Fruit fly (Drosophila melanogaster): ENCODE measurements around the gene Send2.

The Send2 gene

DNA sequence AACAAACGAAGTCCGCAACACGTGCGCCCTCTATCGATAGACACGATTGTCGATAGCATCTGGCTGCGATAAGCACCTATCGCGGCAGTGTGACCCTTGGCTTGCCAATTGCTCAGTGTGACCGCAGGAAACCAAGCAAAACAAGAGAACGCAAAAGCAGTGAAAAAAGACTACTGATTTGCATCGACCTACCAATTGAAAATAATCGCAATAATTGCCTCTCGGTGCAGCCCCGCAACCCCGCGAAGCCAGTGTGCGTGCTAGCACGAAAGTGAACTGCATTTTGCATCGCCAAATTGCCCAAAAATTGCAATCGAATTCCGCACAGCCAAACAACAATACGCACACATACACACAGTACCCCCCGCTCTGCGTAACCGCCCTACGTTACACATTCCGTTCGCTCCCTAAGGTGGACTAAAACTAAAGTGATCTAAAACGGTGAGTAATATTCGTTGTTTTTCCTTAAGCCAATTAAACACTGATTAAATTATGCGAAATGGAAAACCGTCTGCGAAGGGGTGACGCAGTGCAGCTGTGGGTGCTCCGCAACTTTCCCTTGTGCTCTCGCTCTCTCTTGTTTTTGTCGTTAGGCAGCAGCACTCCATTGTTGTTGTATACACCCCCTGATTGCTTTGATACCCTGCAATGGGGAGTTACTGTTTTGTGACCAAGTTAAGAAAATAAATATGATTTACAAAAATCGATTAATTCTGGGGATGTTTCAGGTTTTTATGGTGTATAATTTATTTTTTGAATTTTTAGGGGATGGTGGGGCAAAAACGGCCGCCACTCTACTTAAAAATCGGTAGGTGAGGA lies 8.8 kb upstream of the Send2 start, which contains the start of gene Rab14 (continued):
- peak; percentile 74 for TF ChIP-seq Gug (GFP tag; IDR thresholded peaks at IDR 0.05)
- TF ChIP-seq OdsH (GFP tag; optimal IDR thresholded peaks at IDR 0.05) = peak; percentile 84
- peak; percentile 80 for TF ChIP-seq Smox (GFP tag; optimal IDR thresholded peaks at IDR 0.05)
- TF ChIP-seq Hr4 (GFP tag; optimal IDR thresholded peaks at IDR 0.05) = peak; percentile 87
- TF ChIP-seq spab (GFP tag; optimal IDR thresholded peaks at IDR 0.05) = peak; percentile 59
- TF ChIP-seq Eip75B (GFP tag; optimal IDR thresholded peaks at IDR 0.05) = peak; percentile 75
- TF ChIP-seq CG11762 (GFP tag; optimal IDR thresholded peaks at IDR 0.05; ENCODE audit: insufficient read depth) = peak; percentile 41
- peak; percentile 2 for TF ChIP-seq fkh (GFP tag; optimal IDR thresholded peaks at IDR 0.05)
- TF ChIP-seq CG15336 (GFP tag; IDR thresholded peaks at IDR 0.05) = peak; percentile 85
- peak; percentile 94 for TF ChIP-seq Eip78C (GFP tag)

DNA sequence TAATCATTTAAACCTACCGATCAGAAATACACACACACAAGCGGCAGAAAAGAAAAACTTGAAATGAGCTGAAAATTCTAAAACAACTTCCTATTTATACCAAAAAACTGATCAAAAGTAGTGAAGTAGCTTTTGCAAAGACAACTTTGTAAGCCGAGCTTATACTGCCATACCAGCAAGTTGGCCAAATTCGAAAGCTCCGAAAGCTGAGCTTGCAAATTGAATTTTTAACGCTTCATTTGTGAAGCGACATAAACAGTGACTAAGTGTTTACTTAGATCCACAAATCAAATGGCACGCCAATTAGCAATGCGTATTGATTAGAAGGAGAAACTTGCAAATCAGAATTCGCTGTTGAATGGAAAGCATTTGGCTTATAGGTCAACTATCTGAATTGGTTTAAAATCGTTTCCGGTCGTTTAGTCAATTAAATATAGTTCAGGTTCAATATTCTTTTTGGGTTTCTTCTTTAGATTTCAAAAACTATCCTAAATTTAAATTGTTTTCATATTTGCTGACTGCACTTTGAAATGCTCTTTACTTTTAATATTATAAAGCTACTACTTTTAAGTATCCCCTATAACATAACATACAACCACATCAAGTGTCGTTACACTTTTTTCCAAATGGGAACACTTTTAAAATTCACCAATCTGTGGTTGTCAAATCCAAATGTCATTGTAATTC lies 5.1 kb upstream of the Send2 start, which contains the start of gene CG43052:
TSS of gene CG43052 (plus strand) at position 637 of the 687 bp plus-strand sequence.
- TF ChIP-seq dsx (GFP tag; optimal IDR thresholded peaks at IDR 0.05; ENCODE audit: poor library complexity, severe bottlenecking) (peak; percentile 98), acj6 (GFP tag; optimal IDR thresholded peaks at IDR 0.05) (no peak), CG6163 (GFP tag; IDR thresholded peaks at IDR 0.05) (no peak), CG8632 (GFP tag; optimal IDR thresholded peaks at IDR 0.05) (no peak), Smox (GFP tag; optimal IDR thresholded peaks at IDR 0.05) (no peak)

- TF ChIP-seq CG10631 (GFP tag; optimal IDR thresholded peaks at IDR 0.05) (no peak), Eip78C (GFP tag) (peak; percentile 56)
Observed at dm6 chr2L:14350587-14350986, 4.1 kb upstream of the Send2 start.

dm6 chr2L:14348602-14349001 lies 2.1 kb upstream of the Send2 start, which contains the start of gene mTTF:
mTTF (minus strand) TSS chr2L:14348790.
- TF ChIP-seq Eip93F (GFP tag; optimal IDR thresholded peaks at IDR 0.05) = no peak
- no peak for TF ChIP-seq fd59A (GFP tag; optimal IDR thresholded peaks at IDR 0.05)
- TF ChIP-seq net (GFP tag; optimal IDR thresholded peaks at IDR 0.05) = no peak
- TF ChIP-seq CG1621 (tag; optimal IDR thresholded peaks at IDR 0.05) = no peak
- TF ChIP-seq Sox102F (GFP tag; optimal IDR thresholded peaks at IDR 0.05) = no peak
- no peak for TF ChIP-seq CG16779 (tag; optimal IDR thresholded peaks at IDR 0.05)
- TF ChIP-seq CG3032 (tag; optimal IDR thresholded peaks at IDR 0.05) = no peak
- no peak for TF ChIP-seq acj6 (GFP tag; optimal IDR thresholded peaks at IDR 0.05)
- no peak for TF ChIP-seq Eip78C (GFP tag)
- TF ChIP-seq CG34406 (GFP tag; optimal IDR thresholded peaks at IDR 0.05) = no peak
- no peak for TF ChIP-seq CG8632 (GFP tag; optimal IDR thresholded peaks at IDR 0.05)
- no peak for TF ChIP-seq ss (GFP tag; optimal IDR thresholded peaks at IDR 0.05)
- no peak for TF ChIP-seq CG6854 (GFP tag; optimal IDR thresholded peaks at IDR 0.05)
- TF ChIP-seq Met (GFP tag; optimal IDR thresholded peaks at IDR 0.05) = no peak
- TF ChIP-seq CG6792 (GFP tag; optimal IDR thresholded peaks at IDR 0.05) = no peak
- no peak for TF ChIP-seq CG11762 (GFP tag; optimal IDR thresholded peaks at IDR 0.05; ENCODE audit: insufficient read depth)
- TF ChIP-seq cyc (GFP tag; optimal IDR thresholded peaks at IDR 0.05) = no peak
- TF ChIP-seq svp (GFP tag) = no peak
- no peak for TF ChIP-seq salr (GFP tag; optimal IDR thresholded peaks at IDR 0.05)

- TF ChIP-seq CG1621 (tag; optimal IDR thresholded peaks at IDR 0.05) (no peak), CG31627 (GFP tag; optimal IDR thresholded peaks at IDR 0.05) (no peak), Smox (GFP tag; optimal IDR thresholded peaks at IDR 0.05) (no peak), Sox15 (GFP tag; optimal IDR thresholded peaks at IDR 0.05) (no peak), CG3032 (tag; optimal IDR thresholded peaks at IDR 0.05) (no peak), CG6808 (GFP tag; optimal IDR thresholded peaks at IDR 0.05) (no peak), CG6276 (GFP tag; optimal IDR thresholded peaks at IDR 0.05) (no peak), fkh (GFP tag; optimal IDR thresholded peaks at IDR 0.05) (no peak), Gug (GFP tag; IDR thresholded peaks at IDR 0.05) (no peak), CG8319 (GFP tag; optimal IDR thresholded peaks at IDR 0.05) (no peak), lz (GFP tag; optimal IDR thresholded peaks at IDR 0.05) (no peak), pdm3 (GFP tag; optimal IDR thresholded peaks at IDR 0.05) (no peak), spab (GFP tag; optimal IDR thresholded peaks at IDR 0.05) (no peak), dac (GFP tag; optimal IDR thresholded peaks at IDR 0.05) (no peak), Lpt (GFP tag; optimal IDR thresholded peaks at IDR 0.05) (no peak), svp (GFP tag) (no peak)
Observed at dm6 chr2L:14340964-14341363, 5.5 kb downstream of the Send2 start.

Data from whole organism, prepupa.